Fruit fly (Drosophila melanogaster) whole organism: ENCODE measurements around the gene CG18547.

Source experiments
- CG8478 ChIP-seq: fragments of >200 bp; optimal IDR thresholded peaks from 2 replicates; lab custom pipeline; 2018; ENCODE audit warnings: inconsistent platforms
- Dll ChIP-seq: fragments of >200 bp; optimal IDR thresholded peaks from 2 replicates; lab custom pipeline; 2017
- EcR ChIP-seq, 2 experiments: fragments of >200 bp; optimal IDR thresholded peaks; 2 replicates each; lab custom pipeline; 2017; ENCODE audit warnings: missing biosample characterization in 2 of 2, missing genetic modification characterization in 2 of 2, missing genetic modification reagents in 2 of 2
- pan ChIP-seq: fragments of >200 bp; optimal IDR thresholded peaks from 2 replicates; lab custom pipeline; 2017
- psq ChIP-seq: fragments of >200 bp; optimal IDR thresholded peaks from 2 replicates; lab custom pipeline; 2017
- usp ChIP-seq: fragments of >200 bp; optimal IDR thresholded peaks from 2 replicates; lab custom pipeline; 2017; ENCODE audit warnings: missing biosample characterization, missing genetic modification characterization, mixed read lengths

DNA sequence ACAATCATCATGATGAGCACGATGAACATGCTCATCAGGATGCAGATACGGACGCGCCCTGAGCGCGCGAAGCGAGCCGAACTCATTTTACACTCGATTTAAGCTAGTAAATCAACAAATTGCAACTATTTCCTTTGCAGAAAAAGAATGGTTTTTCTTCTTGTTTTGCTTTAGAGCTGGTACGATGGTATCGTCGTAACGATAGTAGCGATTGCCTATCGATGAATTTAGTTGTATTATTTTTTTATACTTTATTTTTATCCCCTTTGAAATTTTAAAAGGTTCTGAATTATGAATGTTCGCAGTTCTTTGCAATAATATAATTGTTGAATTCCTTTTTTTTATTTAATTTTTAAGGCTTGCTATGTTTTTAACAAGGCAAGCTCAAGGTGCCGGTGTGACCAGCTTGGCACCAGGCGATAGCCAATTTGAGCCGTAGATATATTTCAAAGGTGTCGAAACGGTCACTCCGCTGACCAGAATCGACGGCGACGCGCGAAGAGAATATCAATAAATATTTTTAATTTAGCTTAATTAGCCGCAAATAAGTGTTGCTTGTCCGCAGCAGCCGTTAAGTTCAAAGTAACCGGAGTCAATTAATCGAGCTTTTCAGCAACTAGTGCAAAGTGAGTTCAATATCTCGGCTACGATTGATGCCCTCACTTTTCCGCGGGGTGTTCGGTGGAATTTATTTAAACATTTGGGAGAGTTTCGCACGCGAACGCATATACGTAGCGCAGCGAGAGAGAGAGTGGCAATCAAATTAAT, 12.7 kb downstream of the CG18547 start, which contains the start of the genes CG12213 and GC1:
- TF ChIP-seq CG8478 (lab: Kevin White, UChicago): no peak
- no peak for TF ChIP-seq usp (GFP tag; lab: Kevin White, UChicago)
- TF ChIP-seq psq (lab: Kevin White, UChicago): no peak
- TF ChIP-seq EcR (GFP tag; optimal IDR thresholded peaks at IDR 0.05; lab: Kevin White, UChicago): no peak
- no peak for TF ChIP-seq Dll (lab: Kevin White, UChicago)
- TF ChIP-seq pan (lab: Kevin White, UChicago): no peak
